ENCODE assay signal across 1 fruit fly cellular context in the genomic region with DNA sequence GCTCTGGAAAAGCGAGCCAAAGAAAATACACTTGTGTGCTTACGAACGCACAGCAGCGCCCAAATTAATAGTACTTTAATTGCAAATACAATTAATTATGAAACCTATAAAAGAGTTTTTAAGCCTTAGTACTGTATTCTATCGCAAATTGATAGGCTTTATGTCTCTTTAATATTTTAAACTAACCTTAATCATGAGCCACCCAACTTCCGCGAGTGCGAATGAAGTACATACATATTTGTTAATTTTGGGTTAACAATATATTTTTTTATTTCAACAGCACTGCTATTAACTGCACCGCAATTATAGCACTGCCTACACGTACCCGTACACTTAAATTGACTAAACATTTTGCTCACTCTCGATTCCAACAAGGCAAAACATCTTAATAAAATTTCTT.
TF ChIP-seq lines count a peak whose summit lies in the region.

No protein-coding gene starts in this region.

TF ChIP-seq in whole organism, embryonic, 481 proteins besides CTCF, POLR2A, EP300 and RAD21 (continued from another document and continues in another):
- TF ChIP-seq D (optimal IDR thresholded peaks at IDR 0.05; lab: Kevin White, UChicago) = no peak
- no peak for TF ChIP-seq D (GFP tag; optimal IDR thresholded peaks at IDR 0.05; lab: Kevin White, UChicago)
- TF ChIP-seq caup (GFP tag; optimal IDR thresholded peaks at IDR 0.05; lab: Kevin White, UChicago; ENCODE audit: severe bottlenecking) = peak; percentile 61
- TF ChIP-seq danr (GFP tag; IDR thresholded peaks at IDR 0.05; lab: Robert Waterston, UW) = peak; percentile 36; the same call in 1 of the 2 replicates
- no peak for TF ChIP-seq CG34224 (GFP tag; IDR thresholded peaks at IDR 0.05; lab: Robert Waterston, UW; ENCODE audit: partially characterized antibody)
- peak in 1 of 2 experiments; percentile 15 for TF ChIP-seq chif (GFP tag; optimal IDR thresholded peaks at IDR 0.05; lab: Kevin White, UChicago)
- no peak for TF ChIP-seq NFAT (GFP tag; IDR thresholded peaks at IDR 0.05; lab: Robert Waterston, UW)
- TF ChIP-seq Gsc (GFP tag; IDR thresholded peaks at IDR 0.05; lab: Robert Waterston, UW) = no peak
- no peak for TF ChIP-seq CG7963 (GFP tag; IDR thresholded peaks at IDR 0.05; lab: Robert Waterston, UW; ENCODE audit: partially characterized antibody)
- TF ChIP-seq Hsf (GFP tag; optimal IDR thresholded peaks at IDR 0.05; lab: Kevin White, UChicago) = peak; percentile 26
- peak; percentile 14 for TF ChIP-seq HmgZ (tag; optimal IDR thresholded peaks at IDR 0.05; lab: Kevin White, UChicago)
- peak; percentile 33 for TF ChIP-seq CG18619 (GFP tag; optimal IDR thresholded peaks at IDR 0.05; lab: Kevin White, UChicago)
- peak; percentile 78 for TF ChIP-seq sens (GFP tag; lab: Kevin White, UChicago)
- TF ChIP-seq fru (optimal IDR thresholded peaks at IDR 0.05; lab: Kevin White, UChicago) = no peak
- TF ChIP-seq schlank (tag; optimal IDR thresholded peaks at IDR 0.05; lab: Kevin White, UChicago) = no peak
- no peak for TF ChIP-seq B-H1 (GFP tag; IDR thresholded peaks at IDR 0.05; lab: Robert Waterston, UW)
- TF ChIP-seq Taf1 (GFP tag; IDR thresholded peaks at IDR 0.05; lab: Robert Waterston, UW) = peak; percentile 22; the same call in 1 of the 2 replicates
- 0 out of 2 replicates have a peak, but pooled peaks have one; percentile 16 for TF ChIP-seq CG3847 (GFP tag; IDR thresholded peaks at IDR 0.05; lab: Robert Waterston, UW)
- no peak for TF ChIP-seq org-1 (GFP tag; optimal IDR thresholded peaks at IDR 0.05; lab: Kevin White, UChicago)
- TF ChIP-seq CG43689 (GFP tag; IDR thresholded peaks at IDR 0.05; lab: Robert Waterston, UW) = no peak
- TF ChIP-seq CG12391 (tag; optimal IDR thresholded peaks at IDR 0.05; lab: Kevin White, UChicago) = peak; percentile 57
- TF ChIP-seq CG6791 (GFP tag; IDR thresholded peaks at IDR 0.05; lab: Robert Waterston, UW; ENCODE audit: partially characterized antibody) = no peak
- TF ChIP-seq mam (GFP tag; optimal IDR thresholded peaks at IDR 0.05; lab: Kevin White, UChicago) = peak; percentile 25
- no peak for TF ChIP-seq CG16779 (GFP tag; IDR thresholded peaks at IDR 0.05; lab: Robert Waterston, UW)
- no peak for TF ChIP-seq Scr (GFP tag; IDR thresholded peaks at IDR 0.05; lab: Robert Waterston, UW; ENCODE audit: partially characterized antibody)
- TF ChIP-seq Ets97D (GFP tag; optimal IDR thresholded peaks at IDR 0.05; lab: Kevin White, UChicago) = no peak
- TF ChIP-seq slou (GFP tag; optimal IDR thresholded peaks at IDR 0.05; lab: Kevin White, UChicago) = no peak
- peak; percentile 67 for TF ChIP-seq Hmr (GFP tag; optimal IDR thresholded peaks at IDR 0.05; lab: Kevin White, UChicago)
- TF ChIP-seq Med (GFP tag; lab: Kevin White, UChicago) = peak; percentile 85
- TF ChIP-seq CG15514 (GFP tag; optimal IDR thresholded peaks at IDR 0.05; lab: Kevin White, UChicago) = peak; percentile 46
- TF ChIP-seq CG13624 (GFP tag; optimal IDR thresholded peaks at IDR 0.05; lab: Kevin White, UChicago) = peak; percentile 2
- peak; percentile 38 for TF ChIP-seq CG4820 (GFP tag; optimal IDR thresholded peaks at IDR 0.05; lab: Kevin White, UChicago)
- peak; percentile 4 for TF ChIP-seq CG1529 (GFP tag; optimal IDR thresholded peaks at IDR 0.05; lab: Kevin White, UChicago)
- TF ChIP-seq CG16815 (GFP tag; optimal IDR thresholded peaks at IDR 0.05; lab: Kevin White, UChicago) = peak; percentile 11
- TF ChIP-seq CG3281 (GFP tag; optimal IDR thresholded peaks at IDR 0.05; lab: Kevin White, UChicago) = peak; percentile 63
- TF ChIP-seq grau (tag; optimal IDR thresholded peaks at IDR 0.05; lab: Kevin White, UChicago) = peak; percentile 63
- peak; percentile 5 for TF ChIP-seq CG12071 (GFP tag; optimal IDR thresholded peaks at IDR 0.05; lab: Kevin White, UChicago)
- TF ChIP-seq H2.0 (GFP tag; IDR thresholded peaks at IDR 0.05; lab: Robert Waterston, UW) = peak; percentile 26; the same call in 1 of the 2 replicates
- peak; percentile 52 for TF ChIP-seq Hand (GFP tag; optimal IDR thresholded peaks at IDR 0.05; lab: Kevin White, UChicago)
- TF ChIP-seq pnt (GFP tag; optimal IDR thresholded peaks at IDR 0.05; lab: Kevin White, UChicago) = no peak
- peak; percentile 20 for TF ChIP-seq CG14710 (tag; optimal IDR thresholded peaks at IDR 0.05; lab: Kevin White, UChicago)
- TF ChIP-seq wek (GFP tag; optimal IDR thresholded peaks at IDR 0.05; lab: Kevin White, UChicago) = no peak
- TF ChIP-seq bsh (GFP tag; optimal IDR thresholded peaks at IDR 0.05; lab: Kevin White, UChicago) = peak in 1 of 2 experiments; percentile 51
- peak; percentile 34 for TF ChIP-seq tin (GFP tag; optimal IDR thresholded peaks at IDR 0.05; lab: Kevin White, UChicago)
- TF ChIP-seq pho (GFP tag; optimal IDR thresholded peaks at IDR 0.05; lab: Kevin White, UChicago) = peak; percentile 13
- no peak for TF ChIP-seq scrt (GFP tag; optimal IDR thresholded peaks at IDR 0.05; lab: Kevin White, UChicago)
- peak; percentile 61 for TF ChIP-seq bcd (GFP tag; optimal IDR thresholded peaks at IDR 0.05; lab: Kevin White, UChicago)
- TF ChIP-seq jigr1 (GFP tag; IDR thresholded peaks at IDR 0.05; lab: Robert Waterston, UW) = no peak
- peak; percentile 64 for TF ChIP-seq row (GFP tag; IDR thresholded peaks at IDR 0.05; lab: Robert Waterston, UW)
- peak in 1 of 2 experiments; percentile 75 for TF ChIP-seq Hr51 (GFP tag; optimal IDR thresholded peaks at IDR 0.05; lab: Kevin White, UChicago)
- TF ChIP-seq CG17802 (tag; optimal IDR thresholded peaks at IDR 0.05; lab: Kevin White, UChicago) = no peak
- no peak for TF ChIP-seq maf-S (GFP tag; optimal IDR thresholded peaks at IDR 0.05; lab: Kevin White, UChicago)
- no peak for TF ChIP-seq slp2 (GFP tag; optimal IDR thresholded peaks at IDR 0.05; lab: Kevin White, UChicago)
- no peak for TF ChIP-seq unpg (GFP tag; optimal IDR thresholded peaks at IDR 0.05; lab: Kevin White, UChicago)
- peak; percentile 55; the same call in 1 of the 2 replicates for TF ChIP-seq lmd (GFP tag; IDR thresholded peaks at IDR 0.05; lab: Robert Waterston, UW)
- TF ChIP-seq D19B (GFP tag; optimal IDR thresholded peaks at IDR 0.05; lab: Kevin White, UChicago) = peak; percentile 5
- 0 out of 3 replicates have a peak, but pooled peaks have one; percentile 26 for TF ChIP-seq CG7357 (GFP tag; IDR thresholded peaks at IDR 0.05; lab: Robert Waterston, UW)
- TF ChIP-seq Asciz (GFP tag; optimal IDR thresholded peaks at IDR 0.05; lab: Kevin White, UChicago) = peak; percentile 2
- TF ChIP-seq cad (GFP tag; optimal IDR thresholded peaks at IDR 0.05; lab: Kevin White, UChicago) = no peak
- TF ChIP-seq CG4730 (GFP tag; IDR thresholded peaks at IDR 0.05; lab: Robert Waterston, UW) = 0 out of 2 replicates have a peak, but pooled peaks have one; percentile 33
- TF ChIP-seq CG11696 (GFP tag; IDR thresholded peaks at IDR 0.05; lab: Robert Waterston, UW) = peak; percentile 58
- no peak for TF ChIP-seq Vsx1 (GFP tag; optimal IDR thresholded peaks at IDR 0.05; lab: Kevin White, UChicago)
- TF ChIP-seq NC2α (GFP tag; optimal IDR thresholded peaks at IDR 0.05; lab: Kevin White, UChicago) = no peak
- no peak for TF ChIP-seq oc (tag; optimal IDR thresholded peaks at IDR 0.05; lab: Kevin White, UChicago)
- TF ChIP-seq ash1 (GFP tag; optimal IDR thresholded peaks at IDR 0.05; lab: Kevin White, UChicago) = no peak
- peak; percentile 35; the same call in 1 of the 2 replicates for TF ChIP-seq sisA (GFP tag; IDR thresholded peaks at IDR 0.05; lab: Robert Waterston, UW)
- TF ChIP-seq ssp (GFP tag; IDR thresholded peaks at IDR 0.05; lab: Robert Waterston, UW) = 0 out of 2 replicates have a peak, but pooled peaks have one; percentile 17
- TF ChIP-seq nmo (GFP tag; optimal IDR thresholded peaks at IDR 0.05; lab: Kevin White, UChicago) = peak; percentile 70
- peak; percentile 32 for TF ChIP-seq CG13775 (GFP tag; optimal IDR thresholded peaks at IDR 0.05; lab: Kevin White, UChicago)
- no peak for TF ChIP-seq crc (GFP tag; optimal IDR thresholded peaks at IDR 0.05; lab: Kevin White, UChicago)
- TF ChIP-seq CG31441 (GFP tag; IDR thresholded peaks at IDR 0.05; lab: Robert Waterston, UW) = peak; percentile 40; the same call in 1 of the 2 replicates
- TF ChIP-seq Elba2 (GFP tag; optimal IDR thresholded peaks at IDR 0.05; lab: Kevin White, UChicago) = no peak
- no peak for TF ChIP-seq ac (GFP tag; optimal IDR thresholded peaks at IDR 0.05; lab: Kevin White, UChicago)
- TF ChIP-seq ara (GFP tag; IDR thresholded peaks at IDR 0.05; lab: Robert Waterston, UW) = no peak
- peak; percentile 57 for TF ChIP-seq Oli (tag; optimal IDR thresholded peaks at IDR 0.05; lab: Kevin White, UChicago)
- no peak for TF ChIP-seq dm (GFP tag; optimal IDR thresholded peaks at IDR 0.05; lab: Kevin White, UChicago)
- peak; percentile 19 for TF ChIP-seq Dek (tag; optimal IDR thresholded peaks at IDR 0.05; lab: Kevin White, UChicago)
- peak; percentile 27 for TF ChIP-seq HHEX (GFP tag; optimal IDR thresholded peaks at IDR 0.05; lab: Kevin White, UChicago)
- 0 out of 2 replicates have a peak, but pooled peaks have one; percentile 14 for TF ChIP-seq klu (GFP tag; IDR thresholded peaks at IDR 0.05; lab: Robert Waterston, UW)
- TF ChIP-seq CG18262 (tag; optimal IDR thresholded peaks at IDR 0.05; lab: Kevin White, UChicago) = no peak
- TF ChIP-seq CG2202 (tag; optimal IDR thresholded peaks at IDR 0.05; lab: Kevin White, UChicago) = no peak
- peak; percentile 69; the same call in 1 of the 3 replicates for TF ChIP-seq CG11695 (GFP tag; IDR thresholded peaks at IDR 0.05; lab: Robert Waterston, UW)
- TF ChIP-seq CG10147 (GFP tag; optimal IDR thresholded peaks at IDR 0.05; lab: Kevin White, UChicago) = no peak
- TF ChIP-seq ftz-f1 (GFP tag; optimal IDR thresholded peaks at IDR 0.05; lab: Kevin White, UChicago) = no peak
- no peak for TF ChIP-seq CG4707 (GFP tag; optimal IDR thresholded peaks at IDR 0.05; lab: Kevin White, UChicago)
- no peak for TF ChIP-seq prd (optimal IDR thresholded peaks at IDR 0.05; lab: Kevin White, UChicago)
- TF ChIP-seq prd (GFP tag; IDR thresholded peaks at IDR 0.05; lab: Robert Waterston, UW) = peak; percentile 53; the same call in 2 of the 3 replicates
- peak; percentile 30; the same call in 1 of the 2 replicates for TF ChIP-seq CG17328 (GFP tag; IDR thresholded peaks at IDR 0.05; lab: Robert Waterston, UW)
- no peak for TF ChIP-seq CG17829 (tag; optimal IDR thresholded peaks at IDR 0.05; lab: Kevin White, UChicago)
- 0 out of 3 replicates have a peak, but pooled peaks have one; percentile 22 for TF ChIP-seq H15 (GFP tag; IDR thresholded peaks at IDR 0.05; lab: Robert Waterston, UW)
- TF ChIP-seq Ptx1 (GFP tag; IDR thresholded peaks at IDR 0.05; lab: Robert Waterston, UW) = peak; percentile 58
- TF ChIP-seq CG30431 (GFP tag; optimal IDR thresholded peaks at IDR 0.05; lab: Kevin White, UChicago) = peak; percentile 11
- TF ChIP-seq CG2120 (GFP tag; optimal IDR thresholded peaks at IDR 0.05; lab: Kevin White, UChicago) = peak; percentile 64
- no peak for TF ChIP-seq E2f1 (GFP tag; IDR thresholded peaks at IDR 0.05; lab: Robert Waterston, UW)
- 0 out of 2 replicates have a peak, but pooled peaks have one; percentile 31 for TF ChIP-seq esg (GFP tag; conservative IDR thresholded peaks at IDR 0.05; lab: Robert Waterston, UW)
- peak; percentile 3 for TF ChIP-seq Jarid2 (GFP tag; optimal IDR thresholded peaks at IDR 0.05; lab: Kevin White, UChicago)
- peak; percentile 48; the same call in 1 of the 2 replicates for TF ChIP-seq seq (GFP tag; IDR thresholded peaks at IDR 0.05; lab: Robert Waterston, UW)
- no peak for TF ChIP-seq Mad (GFP tag; optimal IDR thresholded peaks at IDR 0.05; lab: Kevin White, UChicago)
- peak; percentile 49 for TF ChIP-seq NfI (GFP tag; optimal IDR thresholded peaks at IDR 0.05; lab: Kevin White, UChicago)
- peak in 1 of 2 experiments; percentile 36 for TF ChIP-seq Pdp1 (GFP tag; optimal IDR thresholded peaks at IDR 0.05; lab: Kevin White, UChicago)
- TF ChIP-seq CG14441 (GFP tag; IDR thresholded peaks at IDR 0.05; lab: Robert Waterston, UW) = peak; percentile 51; the same call in 1 of the 2 replicates
- peak; percentile 55; the same call in 1 of the 2 replicates for TF ChIP-seq sob (GFP tag; IDR thresholded peaks at IDR 0.05; lab: Robert Waterston, UW)
- TF ChIP-seq CG1602 (GFP tag; optimal IDR thresholded peaks at IDR 0.05; lab: Kevin White, UChicago) = no peak
- 0 out of 2 replicates have a peak, but pooled peaks have one; percentile 8 for TF ChIP-seq peb (GFP tag; IDR thresholded peaks at IDR 0.05; lab: Robert Waterston, UW)
- peak; percentile 21 for TF ChIP-seq CG6254 (GFP tag; optimal IDR thresholded peaks at IDR 0.05; lab: Kevin White, UChicago)
- 0 out of 2 replicates have a peak, but pooled peaks have one; percentile 34 for TF ChIP-seq CG14667 (GFP tag; IDR thresholded peaks at IDR 0.05; lab: Robert Waterston, UW)
- peak; percentile 51; the same call in 1 of the 2 replicates for TF ChIP-seq ranshi (GFP tag; IDR thresholded peaks at IDR 0.05; lab: Robert Waterston, UW)
- no peak; the same call in 1 of the 2 replicates for TF ChIP-seq MBD-R2 (GFP tag; IDR thresholded peaks at IDR 0.05; lab: Robert Waterston, UW)
- TF ChIP-seq vfl (GFP tag; optimal IDR thresholded peaks at IDR 0.05; lab: Kevin White, UChicago) = no peak
- TF ChIP-seq vvl (GFP tag; IDR thresholded peaks at IDR 0.05; lab: Robert Waterston, UW) = peak; percentile 47; the same call in 1 of the 2 replicates
- peak; percentile 77 for TF ChIP-seq lab (GFP tag; optimal IDR thresholded peaks at IDR 0.05; lab: Kevin White, UChicago)
- no peak for TF ChIP-seq CG4282 (GFP tag; optimal IDR thresholded peaks at IDR 0.05; lab: Kevin White, UChicago)
- peak; percentile 0 for TF ChIP-seq chn (GFP tag; optimal IDR thresholded peaks at IDR 0.05; lab: Kevin White, UChicago)
- TF ChIP-seq CG12219 (GFP tag; optimal IDR thresholded peaks at IDR 0.05; lab: Kevin White, UChicago) = peak; percentile 20
- TF ChIP-seq gro (GFP tag; optimal IDR thresholded peaks at IDR 0.05; lab: Kevin White, UChicago) = no peak
- TF ChIP-seq Meics (GFP tag; optimal IDR thresholded peaks at IDR 0.05; lab: Kevin White, UChicago) = peak; percentile 69
- no peak for TF ChIP-seq abd-A (tag; optimal IDR thresholded peaks at IDR 0.05; lab: Kevin White, UChicago)
- no peak for TF ChIP-seq CG8359 (GFP tag; optimal IDR thresholded peaks at IDR 0.05; lab: Kevin White, UChicago; ENCODE audit: borderline replicate concordance)
- TF ChIP-seq hth (optimal IDR thresholded peaks at IDR 0.05; lab: Kevin White, UChicago) = no peak
- TF ChIP-seq CG7372 (GFP tag; IDR thresholded peaks at IDR 0.05; lab: Robert Waterston, UW) = peak; percentile 43; the same call in 1 of the 2 replicates
- TF ChIP-seq fd96Cb (tag; optimal IDR thresholded peaks at IDR 0.05; lab: Kevin White, UChicago) = peak; percentile 51
- no peak for TF ChIP-seq Dfd (GFP tag; optimal IDR thresholded peaks at IDR 0.05; lab: Kevin White, UChicago)
- TF ChIP-seq Lhr (GFP tag; optimal IDR thresholded peaks at IDR 0.05; lab: Kevin White, UChicago) = no peak
